Fruit fly (Drosophila melanogaster): ENCODE data around the gene Cpr64Aa.
A peak's percentile ranks its signal among the peaks of the same experiment; 100 is the strongest.

Gene Cpr64Aa

DNA sequence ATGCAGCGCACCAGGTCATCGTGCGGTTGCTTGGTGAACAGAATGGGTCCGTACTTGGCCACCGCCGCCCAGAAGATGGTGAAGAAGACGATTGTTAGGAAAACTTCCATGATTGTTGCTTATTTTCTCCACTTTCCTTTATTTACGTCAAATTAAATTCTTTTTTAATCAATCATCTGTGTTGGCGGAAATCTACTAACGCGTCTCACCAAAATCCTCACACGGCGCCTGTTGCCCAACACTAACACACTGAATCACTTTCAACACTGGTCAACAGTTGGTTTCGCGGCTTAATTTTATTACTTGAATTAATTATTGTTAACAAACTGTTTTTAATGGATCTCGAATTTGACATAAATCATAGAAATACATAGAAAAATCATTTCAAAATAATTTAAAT lies 22.3 kb downstream of the Cpr64Aa start, which contains the start of gene VhaM9.7-c (continued):
- TF ChIP-seq HmgD (GFP tag; optimal IDR thresholded peaks at IDR 0.05) (peak; percentile 20), CG14667 (GFP tag; IDR thresholded peaks at IDR 0.05) (no peak), hbn (GFP tag; IDR thresholded peaks at IDR 0.05; ENCODE audit: partially characterized antibody) (peak; percentile 45; the same call in 1 of the 2 replicates), CoRest (tag; optimal IDR thresholded peaks at IDR 0.05) (no peak), stwl (tag; optimal IDR thresholded peaks at IDR 0.05) (peak; percentile 96), CG3847 (GFP tag; IDR thresholded peaks at IDR 0.05) (peak; percentile 50; the same call in 1 of the 2 replicates), usp (GFP tag; optimal IDR thresholded peaks at IDR 0.05) (no peak), Ets65A (GFP tag) (peak; percentile 94), Jarid2 (GFP tag; optimal IDR thresholded peaks at IDR 0.05) (no peak), so (GFP tag; IDR thresholded peaks at IDR 0.05) (no peak), PHDP (tag; optimal IDR thresholded peaks at IDR 0.05) (no peak), CG10366 (GFP tag; IDR thresholded peaks at IDR 0.05) (no peak), ase (GFP tag; IDR thresholded peaks at IDR 0.05) (no peak), HHEX (GFP tag; optimal IDR thresholded peaks at IDR 0.05) (no peak), Bgb (GFP tag; IDR thresholded peaks at IDR 0.05; ENCODE audit: partially characterized antibody) (0 out of 2 replicates have a peak, but pooled peaks have one; percentile 21), CG30020 (tag; optimal IDR thresholded peaks at IDR 0.05) (no peak), unc-4 (GFP tag; IDR thresholded peaks at IDR 0.05; ENCODE audit: partially characterized antibody) (no peak), abd-A (tag; optimal IDR thresholded peaks at IDR 0.05) (peak; percentile 51), Nf-YC (tag; optimal IDR thresholded peaks at IDR 0.05) (no peak), yki (optimal IDR thresholded peaks at IDR 0.05) (no peak), CG15601 (tag; optimal IDR thresholded peaks at IDR 0.05) (peak; percentile 9), Lhr (GFP tag; optimal IDR thresholded peaks at IDR 0.05) (peak; percentile 17), org-1 (GFP tag; optimal IDR thresholded peaks at IDR 0.05) (no peak), croc (GFP tag; conservative IDR thresholded peaks at IDR 0.05) (no peak), ato (GFP tag; IDR thresholded peaks at IDR 0.05; ENCODE audit: partially characterized antibody) (no peak), CG7839 (tag; optimal IDR thresholded peaks at IDR 0.05) (no peak), Rx (GFP tag; IDR thresholded peaks at IDR 0.05) (no peak), Lim3 (GFP tag; IDR thresholded peaks at IDR 0.05) (no peak), Sry-β (GFP tag; optimal IDR thresholded peaks at IDR 0.05) (no peak), nmo (GFP tag; optimal IDR thresholded peaks at IDR 0.05) (peak; percentile 14), pb (GFP tag; optimal IDR thresholded peaks at IDR 0.05) (no peak), repo (GFP tag; optimal IDR thresholded peaks at IDR 0.05) (no peak), CG18619 (GFP tag; optimal IDR thresholded peaks at IDR 0.05) (no peak), CG3065 (GFP tag; optimal IDR thresholded peaks at IDR 0.05) (no peak), CG31441 (GFP tag; IDR thresholded peaks at IDR 0.05) (no peak), CG33213 (GFP tag; optimal IDR thresholded peaks at IDR 0.05) (peak; percentile 47), jing (GFP tag; optimal IDR thresholded peaks at IDR 0.05) (no peak), CG12155 (GFP tag; optimal IDR thresholded peaks at IDR 0.05) (peak; percentile 28), CG13287 (GFP tag; IDR thresholded peaks at IDR 0.05; ENCODE audit: partially characterized antibody) (peak; percentile 55), en (GFP tag; optimal IDR thresholded peaks at IDR 0.05) (no peak), CG12391 (tag; optimal IDR thresholded peaks at IDR 0.05) (peak; percentile 16), gcm (GFP tag; optimal IDR thresholded peaks at IDR 0.05) (no peak), CG10147 (GFP tag; optimal IDR thresholded peaks at IDR 0.05) (no peak), phol (tag; optimal IDR thresholded peaks at IDR 0.05) (peak; percentile 39), odd (GFP tag; optimal IDR thresholded peaks at IDR 0.05) (no peak), grau (tag; optimal IDR thresholded peaks at IDR 0.05) (peak; percentile 26), CG6254 (GFP tag; optimal IDR thresholded peaks at IDR 0.05) (no peak), Sox100B (GFP tag; optimal IDR thresholded peaks at IDR 0.05) (no peak), dan (GFP tag; IDR thresholded peaks at IDR 0.05) (no peak), CG1024 (GFP tag; IDR thresholded peaks at IDR 0.05) (0 out of 2 replicates have a peak, but pooled peaks have one; percentile 7), CG4424 (GFP tag; optimal IDR thresholded peaks at IDR 0.05) (peak; percentile 30)

Data from whole organism, embryonic.